Fruit fly (Drosophila melanogaster) whole organism, pupa: ENCODE measurements around the gene RpS28a.
A peak's percentile ranks its signal among the peaks of the same experiment; 100 is the strongest.

Source experiments
- CG10348 ChIP-seq: fragments of 200-800 bp; sonication (Bioruptor generic); IDR thresholded peaks from 2 replicates; pipeline ENCODE4 v1.3.6; 2022; ENCODE audit warnings: missing biosample characterization, missing genetic modification characterization
- CG12605 ChIP-seq: fragments of 200-800 bp; sonication (Bioruptor generic); IDR thresholded peaks from 2 replicates; pipeline ENCODE4 v1.3.6; 2022; ENCODE audit warnings: missing biosample characterization, missing genetic modification characterization
- CG13204 ChIP-seq: fragments of 200-800 bp; sonication (Bioruptor generic); optimal IDR thresholded peaks from 2 replicates; lab custom pipeline; 2018; ENCODE audit warnings: missing biosample characterization, mild to moderate bottlenecking, missing genetic modification characterization, moderate library complexity
- CG14655 ChIP-seq: fragments of 200-800 bp; sonication (Bioruptor generic); optimal IDR thresholded peaks from 3 replicates; lab custom pipeline; 2017; ENCODE audit warnings: mild to moderate bottlenecking, missing biosample characterization, missing genetic modification reagents, missing genetic modification characterization
- CG15710 ChIP-seq: fragments of 200-800 bp; sonication (Bioruptor generic); optimal IDR thresholded peaks from 2 replicates; lab custom pipeline; 2018; ENCODE audit warnings: missing biosample characterization, mild to moderate bottlenecking, missing genetic modification characterization, moderate library complexity
- CG17806 ChIP-seq: fragments of 200-800 bp; sonication (Bioruptor generic); optimal IDR thresholded peaks from 2 replicates; lab custom pipeline; 2018; ENCODE audit warnings: missing biosample characterization, mild to moderate bottlenecking, missing genetic modification characterization, moderate library complexity
- CG32121 ChIP-seq: fragments of 200-800 bp; sonication (Bioruptor generic); IDR thresholded peaks from 2 replicates; pipeline ENCODE4 v1.3.6; 2022; ENCODE audit warnings: missing biosample characterization, missing genetic modification characterization
- CG34367 ChIP-seq: fragments of 200-800 bp; sonication (Bioruptor generic); optimal IDR thresholded peaks from 2 replicates; lab custom pipeline; 2018; ENCODE audit warnings: missing biosample characterization, mild to moderate bottlenecking, missing genetic modification characterization
- CG4496 ChIP-seq: fragments of 200-800 bp; sonication (Bioruptor generic); IDR thresholded peaks from 3 replicates; pipeline ENCODE4 v1.3.6; 2022; ENCODE audit warnings: missing biosample characterization, missing genetic modification characterization
- CG8159 ChIP-seq: fragments of 200-800 bp; sonication (Bioruptor generic); optimal IDR thresholded peaks from 3 replicates; lab custom pipeline; 2018; ENCODE audit warnings: missing biosample characterization, mild to moderate bottlenecking, missing genetic modification characterization, moderate library complexity
- CG8301 ChIP-seq: fragments of 200-800 bp; sonication (Bioruptor generic); optimal IDR thresholded peaks from 2 replicates; lab custom pipeline; 2018; ENCODE audit warnings: missing biosample characterization, mild to moderate bottlenecking, missing genetic modification characterization
- CG9948 ChIP-seq: fragments of 200-800 bp; sonication (Bioruptor generic); optimal IDR thresholded peaks from 2 replicates; lab custom pipeline; 2018; ENCODE audit warnings: missing biosample characterization, mild to moderate bottlenecking, missing genetic modification characterization, moderate library complexity
- D1 ChIP-seq: fragments of 200-800 bp; sonication (Bioruptor generic); optimal IDR thresholded peaks from 2 replicates; lab custom pipeline; 2018; ENCODE audit warnings: missing biosample characterization, mild to moderate bottlenecking, missing genetic modification characterization, moderate library complexity
- EcR ChIP-seq: fragments of 200-800 bp; sonication (Bioruptor generic); optimal IDR thresholded peaks from 3 replicates; lab custom pipeline; 2019; ENCODE audit warnings: missing biosample characterization, missing genetic modification characterization, mild to moderate bottlenecking, moderate library complexity, missing genetic modification reagents
- Ets98B ChIP-seq: fragments of 200-800 bp; sonication (Bioruptor generic); IDR thresholded peaks from 2 replicates; pipeline ENCODE4 v1.3.6; 2022; ENCODE audit warnings: missing biosample characterization, missing genetic modification characterization
- Pif1A ChIP-seq: fragments of 200-800 bp; sonication (Bioruptor generic); optimal IDR thresholded peaks from 3 replicates; lab custom pipeline; 2016; ENCODE audit warnings: missing biosample characterization, missing genetic modification characterization
- Pif1B ChIP-seq: fragments of 200-800 bp; sonication (Bioruptor generic); optimal IDR thresholded peaks from 3 replicates; lab custom pipeline; 2016; ENCODE audit warnings: missing biosample characterization, missing genetic modification characterization
- Snoo ChIP-seq: fragments of 200-800 bp; sonication (Bioruptor generic); optimal IDR thresholded peaks from 3 replicates; lab custom pipeline; 2017; ENCODE audit warnings: missing biosample characterization, mild to moderate bottlenecking, missing genetic modification characterization, inconsistent platforms
- fd96Ca ChIP-seq: fragments of 200-800 bp; sonication (Bioruptor generic); IDR thresholded peaks from 3 replicates; pipeline ENCODE4 v1.3.6; 2022; ENCODE audit warnings: missing biosample characterization, missing genetic modification characterization
- gl ChIP-seq: fragments of 200-800 bp; sonication (Bioruptor generic); optimal IDR thresholded peaks from 2 replicates; lab custom pipeline; 2018; ENCODE audit warnings: missing biosample characterization, mild to moderate bottlenecking, missing genetic modification characterization
- rn ChIP-seq: fragments of 200-800 bp; sonication (Bioruptor generic); IDR thresholded peaks from 2 replicates; pipeline ENCODE4 v1.3.6; 2022; ENCODE audit warnings: missing biosample characterization, missing genetic modification characterization

Gene RpS28a

dm6 chr3R:30022452-30023028, at the start of gene RpS28a, which contains the start of gene Axn:
TSS of gene RpS28a (minus strand) at chr3R:30022648.
TSS of gene Axn (plus strand) at chr3R:30022842.
- TF ChIP-seq EcR (GFP tag; lab: Kevin White, UChicago) (peak; percentile 93), Pif1B (GFP tag; lab: Kevin White, UChicago) (no peak)

dm6 chr3R:30071827-30072226, 49.4 kb upstream of the RpS28a start:
- TF ChIP-seq fd96Ca (GFP tag; lab: Robert Waterston, UW): peak; percentile 49; the same call in 1 of the 3 replicates
- TF ChIP-seq gl: no peak
- no peak for TF ChIP-seq Snoo (tag; lab: Kevin White, UChicago)
- TF ChIP-seq D1: no peak
- TF ChIP-seq CG34367 (tag; lab: Kevin White, UChicago): no peak
- TF ChIP-seq CG32121: 0 out of 2 replicates have a peak, but pooled peaks have one; percentile 25
- peak; percentile 72 for TF ChIP-seq CG4496 (GFP tag; lab: Robert Waterston, UW)
- TF ChIP-seq Pif1A (GFP tag; lab: Kevin White, UChicago): no peak
- no peak for TF ChIP-seq EcR (GFP tag; lab: Kevin White, UChicago)
- peak; percentile 11 for TF ChIP-seq CG14655
- peak; percentile 1 for TF ChIP-seq CG8301
- TF ChIP-seq CG17806 (tag; lab: Kevin White, UChicago): no peak
- TF ChIP-seq Ets98B (GFP tag; lab: Robert Waterston, UW): peak; percentile 44; the same call in 1 of the 2 replicates
- TF ChIP-seq Pif1B (GFP tag; lab: Kevin White, UChicago): peak; percentile 34
- TF ChIP-seq CG12605: peak; percentile 44; the same call in 1 of the 2 replicates

- TF ChIP-seq CG34367 (tag; lab: Kevin White, UChicago) (no peak), CG14655 (no peak), CG9948 (tag; lab: Kevin White, UChicago) (no peak), Pif1B (GFP tag; lab: Kevin White, UChicago) (no peak), CG4496 (GFP tag; lab: Robert Waterston, UW) (no peak), D1 (no peak)
Observed at dm6 chr3R:30070198-30070597, 47.8 kb upstream of the RpS28a start.

- TF ChIP-seq CG8301: no peak
- TF ChIP-seq EcR (GFP tag; lab: Kevin White, UChicago): peak; percentile 83
Observed at dm6 chr3R:30066004-30066403, 43.6 kb upstream of the RpS28a start.

- TF ChIP-seq CG8159: no peak
- TF ChIP-seq D1: no peak
- no peak for TF ChIP-seq CG17806 (tag; lab: Kevin White, UChicago)
- no peak for TF ChIP-seq Pif1B (GFP tag; lab: Kevin White, UChicago)
- no peak for TF ChIP-seq EcR (GFP tag; lab: Kevin White, UChicago)
- TF ChIP-seq Snoo (tag; lab: Kevin White, UChicago): no peak
- no peak for TF ChIP-seq CG14655
- TF ChIP-seq CG32121: no peak
- no peak for TF ChIP-seq CG9948 (tag; lab: Kevin White, UChicago)
- no peak for TF ChIP-seq CG13204 (GFP tag; lab: Kevin White, UChicago)
- no peak for TF ChIP-seq CG12605
- TF ChIP-seq Ets98B (GFP tag; lab: Robert Waterston, UW): no peak
- no peak for TF ChIP-seq rn (GFP tag; lab: Robert Waterston, UW)
- no peak for TF ChIP-seq fd96Ca (GFP tag; lab: Robert Waterston, UW)
- no peak for TF ChIP-seq CG15710
- TF ChIP-seq CG8301: no peak
- TF ChIP-seq, all 21 proteins: peak for 0
Observed at dm6 chr3R:30063704-30064103, 41.3 kb upstream of the RpS28a start.

- TF ChIP-seq gl: no peak
- TF ChIP-seq EcR (GFP tag; lab: Kevin White, UChicago): peak; percentile 1
- TF ChIP-seq, all 21 proteins: peak for 1
Observed at dm6 chr3R:30062543-30062942, 40.1 kb upstream of the RpS28a start.

dm6 chr3R:30061980-30062379, 39.5 kb upstream of the RpS28a start:
- TF ChIP-seq Ets98B (GFP tag; lab: Robert Waterston, UW) (no peak), EcR (GFP tag; lab: Kevin White, UChicago) (no peak), CG12605 (no peak), Pif1A (GFP tag; lab: Kevin White, UChicago) (no peak), CG4496 (GFP tag; lab: Robert Waterston, UW) (no peak), CG34367 (tag; lab: Kevin White, UChicago) (no peak), CG10348 (GFP tag; lab: Robert Waterston, UW) (no peak), CG8159 (no peak), CG8301 (no peak)
- TF ChIP-seq, all 21 proteins: peak for 0

dm6 chr3R:30061154-30061482, 38.7 kb upstream of the RpS28a start:
- TF ChIP-seq CG34367 (tag; lab: Kevin White, UChicago) (peak; percentile 81), CG13204 (GFP tag; lab: Kevin White, UChicago) (peak; percentile 67), CG17806 (tag; lab: Kevin White, UChicago) (peak; percentile 95), Ets98B (GFP tag; lab: Robert Waterston, UW) (peak; percentile 96), D1 (peak; percentile 83), fd96Ca (GFP tag; lab: Robert Waterston, UW) (peak; percentile 92), CG15710 (peak; percentile 89), Pif1A (GFP tag; lab: Kevin White, UChicago) (peak; percentile 95), CG14655 (peak; percentile 83), CG10348 (GFP tag; lab: Robert Waterston, UW) (peak; percentile 40; the same call in 1 of the 2 replicates), CG4496 (GFP tag; lab: Robert Waterston, UW) (peak; percentile 96), Snoo (tag; lab: Kevin White, UChicago) (peak; percentile 95), CG12605 (peak; percentile 92), CG8301 (peak; percentile 87), CG32121 (peak; percentile 94), Pif1B (GFP tag; lab: Kevin White, UChicago) (peak; percentile 96), gl (peak; percentile 85), EcR (GFP tag; lab: Kevin White, UChicago) (peak; percentile 41), CG8159 (peak; percentile 94), CG9948 (tag; lab: Kevin White, UChicago) (peak; percentile 86), rn (GFP tag; lab: Robert Waterston, UW) (peak; percentile 91)
